Worm (Caenorhabditis elegans): ENCODE measurements around the gene F23H12.10.
A peak's percentile ranks its signal among the peaks of the same experiment; 100 is the strongest.

The F23H12.10 gene

ce11 chrV:12410416-12411001 lies 36.4 kb upstream of the F23H12.10 start, which contains the start of gene hrg-2:
Gene hrg-2, minus strand, starts transcription at chrV:12410513.
- TF ChIP-seq egrh-3 (GFP tag; IDR thresholded peaks at IDR 0.05) (no peak), hrde-1 (tag; optimal IDR thresholded peaks at IDR 0.05; ENCODE audit: borderline replicate concordance) (no peak), fkh-3 (tag; optimal IDR thresholded peaks at IDR 0.05) (no peak), F10E7.11 (tag; optimal IDR thresholded peaks at IDR 0.05) (no peak), ceh-91 (GFP tag; IDR thresholded peaks at IDR 0.05) (no peak), pha-4 (tag; optimal IDR thresholded peaks at IDR 0.05) (no peak)

DNA sequence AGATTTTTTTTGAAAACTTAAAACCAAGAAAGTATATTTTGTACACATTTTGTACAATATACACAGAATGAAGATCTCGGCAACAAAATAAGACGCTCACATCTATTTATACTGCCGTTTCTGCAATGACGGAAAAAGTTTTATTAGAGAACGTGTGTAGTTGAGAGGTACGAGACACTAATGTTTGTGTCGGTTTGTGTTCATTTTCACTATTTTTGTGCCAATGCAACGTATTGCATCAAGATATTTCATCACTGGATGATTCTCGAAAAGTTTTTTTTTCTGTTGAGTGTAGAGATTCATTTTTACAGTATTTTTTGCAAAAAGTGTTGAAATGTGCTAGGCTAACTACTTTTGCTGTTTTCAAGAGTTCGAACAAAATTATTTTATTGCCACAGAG lies 34.9 kb upstream of the F23H12.10 start:
- peak; percentile 39; the same call in 1 of the 2 replicates for TF ChIP-seq hmg-1.2 (GFP tag; IDR thresholded peaks at IDR 0.05)
- no peak for TF ChIP-seq cebp-1 (GFP tag; IDR thresholded peaks at IDR 0.05)
- peak; percentile 83 for TF ChIP-seq cebp-1 (tag; optimal IDR thresholded peaks at IDR 0.05)
- peak; percentile 6 for TF ChIP-seq nhr-80 (tag; optimal IDR thresholded peaks at IDR 0.05)
- TF ChIP-seq attf-3 (GFP tag; conservative IDR thresholded peaks at IDR 0.05): no peak

DNA sequence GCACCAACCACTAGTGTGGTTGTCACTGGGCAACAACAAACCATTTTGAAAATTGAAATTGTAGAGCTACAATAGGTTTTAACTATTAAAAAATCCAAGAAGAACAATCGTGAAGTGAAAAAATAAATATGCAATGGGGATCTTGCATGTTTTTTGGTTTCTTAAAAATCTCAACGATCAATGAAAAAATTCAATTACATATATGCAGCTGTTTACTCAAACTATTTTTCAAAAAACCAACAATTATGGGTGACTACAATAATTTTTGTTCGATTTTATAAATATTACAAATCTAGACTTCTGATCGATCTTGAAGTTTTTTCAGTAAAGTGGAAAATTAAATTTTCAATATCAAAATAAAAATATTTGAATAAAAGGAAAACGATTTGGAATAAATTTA lies 34.5 kb upstream of the F23H12.10 start, which contains the start of gene cdr-4:
Gene cdr-4 (minus strand): TSS at position 101 of the 400 bp plus-strand sequence.
- TF ChIP-seq zim-3 (tag; optimal IDR thresholded peaks at IDR 0.05): no peak
- no peak for TF ChIP-seq madf-6 (GFP tag; IDR thresholded peaks at IDR 0.05)
- no peak for TF ChIP-seq K12H6.12 (tag; optimal IDR thresholded peaks at IDR 0.05)
- TF ChIP-seq sptf-2 (GFP tag; optimal IDR thresholded peaks at IDR 0.05): no peak

DNA sequence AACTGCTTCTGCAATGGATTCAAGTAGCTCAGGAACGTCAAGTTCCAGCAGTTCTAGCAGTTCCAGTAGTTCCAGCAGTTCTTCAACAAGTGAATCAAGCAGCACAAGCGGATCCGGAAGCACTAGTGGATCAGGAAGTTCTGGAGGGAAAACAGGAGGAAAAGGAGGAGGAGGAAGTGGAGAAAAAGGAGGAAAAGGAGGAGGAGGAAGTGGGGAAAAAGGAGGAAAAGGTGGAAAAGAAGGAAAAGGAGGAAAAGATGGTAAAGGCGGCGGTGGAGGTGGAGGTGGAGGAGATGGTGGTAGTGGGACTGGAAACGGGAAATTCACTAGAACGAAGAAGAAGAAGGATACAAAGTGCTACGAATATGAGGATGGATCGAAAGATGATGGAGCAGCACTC lies 32.5 kb upstream of the F23H12.10 start:
- TF ChIP-seq gei-17 (GFP tag; optimal IDR thresholded peaks at IDR 0.05) (peak; percentile 20), K12H6.12 (tag; optimal IDR thresholded peaks at IDR 0.05) (no peak), egrh-3 (GFP tag; IDR thresholded peaks at IDR 0.05) (peak; percentile 49)

- TF ChIP-seq Y56A3A.18 (GFP tag; IDR thresholded peaks at IDR 0.05) (no peak), lsl-1 (GFP tag; optimal IDR thresholded peaks at IDR 0.05) (no peak), ceh-100 (GFP tag; IDR thresholded peaks at IDR 0.05) (no peak), K11D2.4 (GFP tag; IDR thresholded peaks at IDR 0.05) (no peak), Y53F4B.3 (GFP tag; IDR thresholded peaks at IDR 0.05) (no peak), athp-1 (tag; optimal IDR thresholded peaks at IDR 0.05) (no peak), Y67H2A.10 (GFP tag; conservative IDR thresholded peaks at IDR 0.05) (no peak), ztf-25 (GFP tag; IDR thresholded peaks at IDR 0.05) (no peak), C17E4.6 (GFP tag; IDR thresholded peaks at IDR 0.05) (no peak), hlh-12 (tag; optimal IDR thresholded peaks at IDR 0.05) (no peak), T26A5.8 (tag; optimal IDR thresholded peaks at IDR 0.05) (no peak), gei-17 (GFP tag; optimal IDR thresholded peaks at IDR 0.05) (no peak), let-526 (GFP tag; IDR thresholded peaks at IDR 0.05) (no peak), snpc-3.4 (tag; optimal IDR thresholded peaks at IDR 0.05) (no peak), nhr-27 (tag; optimal IDR thresholded peaks at IDR 0.05) (no peak), ets-4 (GFP tag; optimal IDR thresholded peaks at IDR 0.05) (no peak), K12H6.12 (tag; optimal IDR thresholded peaks at IDR 0.05) (no peak), dpl-1 (GFP tag; optimal IDR thresholded peaks at IDR 0.05) (no peak)
These were observed 31.9 kb upstream of the F23H12.10 start, which contains the start of gene K01D12.10 for ce11 chrV:12405929-12406328. Gene K01D12.10, plus strand, starts transcription at chrV:12406229.

All from whole organism, young adult.